Worm (Caenorhabditis elegans) whole organism, L4 larva: Measurements from ENCODE around the gene Y55F3AM.11.
"Not testable (repeated sequence)": the region's sequence is repeated elsewhere in the genome, so short reads cannot be mapped to it uniquely, and the experiment has no call there.

Experiments
- D1046.2 ChIP-seq: fragments of 200-800 bp; sonication (Bioruptor generic); IDR thresholded peaks from 2 replicates; pipeline ENCODE4 v1.3.6; 2022; ENCODE audit warnings: missing genetic modification characterization, missing compliant biosample characterization
- ZK337.2 ChIP-seq: fragments of 200-800 bp; sonication (Bioruptor generic); IDR thresholded peaks from 2 replicates; pipeline ENCODE4 v1.3.6; 2022; ENCODE audit warnings: missing genetic modification reagents, missing genetic modification characterization, missing compliant biosample characterization
- ZK546.5 ChIP-seq, 2 experiments: sonication (generic microtip); optimal IDR thresholded peaks; 2 replicates each; lab custom pipeline; 2017; ENCODE audit warnings: missing biosample characterization in 2 of 2, missing genetic modification characterization in 2 of 2
- ama-1 ChIP-seq: fragments of 150-350 bp; optimal IDR thresholded peaks from 2 replicates; lab custom pipeline; 2014; ENCODE audit warnings: inconsistent platforms, mixed read lengths
- dpl-1 ChIP-seq: fragments of 150-350 bp; optimal IDR thresholded peaks from 2 replicates; lab custom pipeline; 2014; ENCODE audit warnings: missing biosample characterization, missing genetic modification reagents, missing genetic modification characterization
- fos-1 ChIP-seq: fragments of 150-350 bp; optimal IDR thresholded peaks from 2 replicates; lab custom pipeline; 2014; ENCODE audit warnings: missing biosample characterization, missing genetic modification characterization
- nhr-102 ChIP-seq: sonication (generic microtip); optimal IDR thresholded peaks from 2 replicates; lab custom pipeline; 2016; ENCODE audit warnings: mild to moderate bottlenecking, missing genetic modification characterization, moderate library complexity, missing compliant biosample characterization
- pha-4 ChIP-seq, 2 experiments: fragments of 150-350 bp in 1 of 2; fragments of 200-800 bp in 1 of 2; sonication (Bioruptor generic) in 1 of 2; IDR thresholded peaks in 1 of 2; optimal IDR thresholded peaks in 1 of 2; 2 replicates each; pipeline versions ENCODE4 v1.3.6 to Lab custom; 2014 to 2022; ENCODE audit warnings: missing genetic modification characterization in 2 of 2, missing genetic modification reagents in 2 of 2, missing biosample characterization in 1 of 2, missing compliant biosample characterization in 1 of 2
- snpc-4 ChIP-seq: fragments of 150-350 bp; optimal IDR thresholded peaks from 2 replicates; lab custom pipeline; 2014; ENCODE audit warnings: missing biosample characterization, missing genetic modification characterization
- unc-62 ChIP-seq, 3 experiments: fragments of 150-350 bp in 1 of 3; sonication (generic microtip); optimal IDR thresholded peaks in 2 of 3; peaks in 1 of 3; 1 replicate in 1 of 3; 2 replicates in 2 of 3; lab custom pipeline; 2014 to 2017; ENCODE audit warnings: missing biosample characterization in 3 of 3, missing genetic modification characterization in 3 of 3, missing genetic modification reagents in 3 of 3, missing genotype in 1 of 3
- ztf-11 ChIP-seq: fragments of 150-350 bp; optimal IDR thresholded peaks from 2 replicates; lab custom pipeline; 2014; ENCODE audit warnings: missing biosample characterization, missing genetic modification characterization

DNA sequence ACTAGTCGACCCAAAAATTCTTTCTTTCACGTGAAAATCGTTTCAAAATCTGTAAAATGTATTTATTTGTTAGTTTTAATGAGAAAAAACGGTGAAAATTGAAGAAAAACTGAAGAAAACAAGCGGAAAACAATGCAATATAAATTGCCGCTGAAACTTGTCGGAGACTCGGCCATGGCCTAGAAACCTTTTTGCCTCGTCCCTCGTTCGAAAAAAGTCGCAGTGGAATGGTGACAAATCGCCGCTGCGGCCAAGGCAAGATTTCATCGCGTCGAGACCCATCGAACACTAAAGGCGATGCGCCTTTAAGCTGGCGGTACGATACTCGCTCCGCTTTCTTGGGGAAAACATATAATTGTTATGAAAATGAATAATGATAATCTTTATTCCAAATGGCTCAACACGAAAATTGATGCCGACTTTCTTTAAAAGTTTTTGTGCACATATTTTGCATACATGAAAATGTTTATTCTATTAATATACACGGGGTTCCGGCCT is 7.5 kb upstream of the Y55F3AM.11 start, which contains the start of gene Y55F3AM.21:
- not testable (repeated sequence) for TF ChIP-seq unc-62 (GFP tag; optimal IDR thresholded peaks at IDR 0.05 in 1 of 2; lab: Kevin White, UChicago); unc-62 (tag; optimal IDR thresholded peaks at IDR 0.05; lab: Kevin White, UChicago); ZK546.5 (tag; optimal IDR thresholded peaks at IDR 0.05; lab: Kevin White, UChicago); snpc-4 (tag; lab: Kevin White, UChicago); fos-1 (tag; lab: Kevin White, UChicago); dpl-1 (GFP tag; lab: Kevin White, UChicago); pha-4 (GFP tag; IDR thresholded peaks at IDR 0.05; lab: Robert Waterston, UW); pha-4 (tag; optimal IDR thresholded peaks at IDR 0.05; lab: Kevin White, UChicago); ama-1 (lab: Kevin White, UChicago); nhr-102 (tag; lab: Kevin White, UChicago); ztf-11; D1046.2 (GFP tag; lab: Robert Waterston, UW); ZK337.2 (GFP tag; lab: Robert Waterston, UW)
